Worm (Caenorhabditis elegans): Measurements from ENCODE around the gene spt-4.

ce11 chrIII:19509-19908, 50.0 kb downstream of the spt-4 start, which contains the start of gene H10E21.4:
- TF ChIP-seq unc-62 (GFP tag; optimal IDR thresholded peaks at IDR 0.05 in 1 of 2) (no peak), unc-62 (tag; optimal IDR thresholded peaks at IDR 0.05) (no peak), aly-2 (tag; optimal IDR thresholded peaks at IDR 0.05) (no peak), zip-11 (GFP tag; IDR thresholded peaks at IDR 0.05) (no peak), lin-15B (tag; optimal IDR thresholded peaks at IDR 0.05) (no peak), spr-1 (tag; optimal IDR thresholded peaks at IDR 0.05) (no peak), nhr-102 (tag; optimal IDR thresholded peaks at IDR 0.05) (no peak), ces-1 (GFP tag; optimal IDR thresholded peaks at IDR 0.05) (no peak)
